Worm (Caenorhabditis elegans) whole organism, young adult: ENCODE results near the gene T19A5.3.

Experiments
- B0019.2 ChIP-seq: fragments of 200-800 bp; sonication (Bioruptor generic); conservative IDR thresholded peaks from 2 replicates; pipeline ENCODE4 v1.3.6; 2022; ENCODE audit warnings: missing genetic modification reagents, missing genetic modification characterization, missing compliant biosample characterization
- B0336.3 ChIP-seq: fragments of 200-800 bp; sonication (Bioruptor generic); IDR thresholded peaks from 2 replicates; pipeline ENCODE4 v1.3.6; 2022; ENCODE audit warnings: missing genetic modification characterization, missing compliant biosample characterization
- C06A6.2 ChIP-seq: fragments of 200-800 bp; sonication (Bioruptor generic); conservative IDR thresholded peaks from 2 replicates; pipeline ENCODE4 v1.3.6; 2022; ENCODE audit warnings: missing genetic modification characterization, missing compliant biosample characterization
- D2030.7 ChIP-seq: fragments of 200-800 bp; sonication (Bioruptor generic); IDR thresholded peaks from 2 replicates; pipeline ENCODE4 v1.3.6; 2022; ENCODE audit warnings: missing genetic modification reagents, missing genetic modification characterization, missing compliant biosample characterization
- F23B12.7 ChIP-seq: sonication (generic microtip); optimal IDR thresholded peaks from 2 replicates; lab custom pipeline; 2017; ENCODE audit warnings: missing genetic modification characterization, mild to moderate bottlenecking, missing compliant biosample characterization, antibody characterized with exemption, moderate library complexity; ENCODE audit not compliant: insufficient read depth
- F37B4.10 ChIP-seq: fragments of 200-800 bp; sonication (Bioruptor generic); IDR thresholded peaks from 2 replicates; pipeline ENCODE4 v1.3.6; 2022; ENCODE audit warnings: missing genetic modification characterization, missing compliant biosample characterization
- F39B2.1 ChIP-seq: fragments of 200-800 bp; sonication (Bioruptor generic); IDR thresholded peaks from 2 replicates; pipeline ENCODE4 v1.3.6; 2022; ENCODE audit warnings: missing genetic modification reagents, missing genetic modification characterization, missing compliant biosample characterization
- F49E8.2 ChIP-seq: sonication (generic microtip); optimal IDR thresholded peaks from 3 replicates; lab custom pipeline; 2017; ENCODE audit warnings: missing genetic modification characterization, mild to moderate bottlenecking, missing compliant biosample characterization, antibody characterized with exemption, moderate library complexity; ENCODE audit not compliant: insufficient read depth
- F55B11.4 ChIP-seq: sonication (generic microtip); optimal IDR thresholded peaks from 2 replicates; lab custom pipeline; 2016; ENCODE audit warnings: missing compliant biosample characterization, missing genetic modification characterization, borderline replicate concordance; ENCODE audit not compliant: insufficient read depth
- F57A8.1 ChIP-seq: fragments of 200-800 bp; sonication (Bioruptor generic); optimal IDR thresholded peaks from 2 replicates; lab custom pipeline; 2018; ENCODE audit warnings: mild to moderate bottlenecking, missing genetic modification characterization, moderate library complexity, missing compliant biosample characterization
- K11D2.4 ChIP-seq: fragments of 200-800 bp; sonication (Bioruptor generic); IDR thresholded peaks from 2 replicates; pipeline ENCODE4 v1.3.6; 2022; ENCODE audit warnings: missing genetic modification reagents, missing genetic modification characterization, missing compliant biosample characterization
- K12H6.12 ChIP-seq: fragments of 200-800 bp; sonication (Bioruptor generic); optimal IDR thresholded peaks from 2 replicates; lab custom pipeline; 2018; ENCODE audit warnings: mild to moderate bottlenecking, missing genetic modification characterization, missing compliant biosample characterization
- T07F8.4 ChIP-seq: sonication (generic microtip); optimal IDR thresholded peaks from 2 replicates; lab custom pipeline; 2016; ENCODE audit warnings: mild to moderate bottlenecking, missing genetic modification characterization, moderate library complexity, missing compliant biosample characterization
- Y67H2A.10 ChIP-seq: fragments of 200-800 bp; sonication (Bioruptor generic); conservative IDR thresholded peaks from 2 replicates; pipeline ENCODE4 v1.3.6; 2022; ENCODE audit warnings: missing genetic modification reagents, missing genetic modification characterization, missing compliant biosample characterization
- ZK185.1 ChIP-seq: sonication (generic microtip); optimal IDR thresholded peaks from 2 replicates; lab custom pipeline; 2016; ENCODE audit warnings: mild to moderate bottlenecking, missing genetic modification characterization, missing compliant biosample characterization; ENCODE audit not compliant: poor library complexity, severe bottlenecking
- ama-1 ChIP-seq, 3 experiments: fragments of 150-350 bp in 1 of 3; sonication (generic microtip) in 2 of 3; optimal IDR thresholded peaks; 2 replicates each; lab custom pipeline; 2014 to 2018; ENCODE audit warnings: missing biosample characterization in 2 of 3, missing genetic modification characterization in 2 of 3, missing genetic modification reagents in 2 of 3
- atf-7 ChIP-seq: sonication (generic microtip); optimal IDR thresholded peaks from 2 replicates; lab custom pipeline; 2017; ENCODE audit warnings: mild to moderate bottlenecking, missing genetic modification characterization, missing compliant biosample characterization
- bed-1 ChIP-seq: fragments of 200-800 bp; sonication (Bioruptor generic); IDR thresholded peaks from 2 replicates; pipeline ENCODE4 v1.3.6; 2022; ENCODE audit warnings: missing genetic modification reagents, missing genetic modification characterization, missing compliant biosample characterization
- ccch-3 ChIP-seq: fragments of 200-800 bp; sonication (Bioruptor generic); optimal IDR thresholded peaks from 2 replicates; lab custom pipeline; 2018; ENCODE audit warnings: mild to moderate bottlenecking, missing genetic modification characterization, missing compliant biosample characterization
- cebp-2 ChIP-seq: fragments of 200-800 bp; sonication (Bioruptor generic); IDR thresholded peaks from 2 replicates; pipeline ENCODE4 v1.3.6; 2022; ENCODE audit warnings: missing genetic modification characterization, missing compliant biosample characterization
- ceh-40 ChIP-seq: fragments of 200-800 bp; sonication (Bioruptor generic); IDR thresholded peaks from 2 replicates; pipeline ENCODE4 v1.3.6; 2022; ENCODE audit warnings: missing genetic modification characterization, missing compliant biosample characterization
- ceh-58 ChIP-seq: fragments of 200-800 bp; sonication (Bioruptor generic); IDR thresholded peaks from 2 replicates; pipeline ENCODE4 v1.3.6; 2022; ENCODE audit warnings: missing genetic modification characterization, missing compliant biosample characterization
- die-1 ChIP-seq: sonication (generic microtip); optimal IDR thresholded peaks from 2 replicates; lab custom pipeline; 2016; ENCODE audit warnings: missing genotype, mild to moderate bottlenecking, missing genetic modification characterization, missing compliant biosample characterization
- dpl-1 ChIP-seq: fragments of 150-350 bp; optimal IDR thresholded peaks from 2 replicates; lab custom pipeline; 2014; ENCODE audit warnings: missing biosample characterization, missing genetic modification reagents, missing genetic modification characterization
- efl-1 ChIP-seq: fragments of 150-350 bp; optimal IDR thresholded peaks from 2 replicates; lab custom pipeline; 2014; ENCODE audit warnings: missing biosample characterization, missing genetic modification reagents, missing genetic modification characterization
- egl-44 ChIP-seq: fragments of 200-800 bp; sonication (Bioruptor generic); IDR thresholded peaks from 2 replicates; pipeline ENCODE4 v1.3.6; 2022; ENCODE audit warnings: missing genetic modification reagents, missing genetic modification characterization, missing compliant biosample characterization
- gei-17 ChIP-seq: fragments of 200-800 bp; sonication (Bioruptor generic); optimal IDR thresholded peaks from 2 replicates; lab custom pipeline; 2018; ENCODE audit warnings: mild to moderate bottlenecking, missing genetic modification characterization, missing compliant biosample characterization
- hlh-26 ChIP-seq: fragments of 200-800 bp; sonication (Bioruptor generic); conservative IDR thresholded peaks from 2 replicates; pipeline ENCODE4 v1.3.6; 2022; ENCODE audit warnings: missing genetic modification reagents, missing genetic modification characterization, missing compliant biosample characterization
- hrde-1 ChIP-seq: sonication (generic microtip); optimal IDR thresholded peaks from 2 replicates; lab custom pipeline; 2016; ENCODE audit warnings: missing genetic modification characterization, mild to moderate bottlenecking, missing compliant biosample characterization, moderate library complexity, missing genotype, missing genetic modification reagents, borderline replicate concordance
- lag-1 ChIP-seq: fragments of 200-800 bp; sonication (Bioruptor generic); IDR thresholded peaks from 2 replicates; pipeline ENCODE4 v1.3.6; 2022; ENCODE audit warnings: missing genetic modification reagents, missing genetic modification characterization, missing compliant biosample characterization
- let-526 ChIP-seq: fragments of 200-800 bp; sonication (Bioruptor generic); IDR thresholded peaks from 2 replicates; pipeline ENCODE4 v1.3.6; 2022; ENCODE audit warnings: missing genetic modification reagents, missing genetic modification characterization, missing compliant biosample characterization
- let-607 ChIP-seq, 2 experiments: fragments of 200-800 bp in 1 of 2; sonication (Bioruptor generic) in 1 of 2; sonication (generic microtip) in 1 of 2; optimal IDR thresholded peaks; 2 replicates each; lab custom pipeline; 2016 to 2018; ENCODE audit warnings: mild to moderate bottlenecking in 2 of 2, missing compliant biosample characterization in 2 of 2, missing genetic modification characterization in 2 of 2, moderate library complexity in 2 of 2, missing genotype in 1 of 2
- lin-35 ChIP-seq, 3 experiments: fragments of 150-350 bp in 2 of 3; sonication (generic microtip) in 1 of 3; optimal IDR thresholded peaks; 2 replicates each; lab custom pipeline; 2014 to 2018; ENCODE audit warnings: missing biosample characterization in 3 of 3, missing genetic modification characterization in 3 of 3, missing genetic modification reagents in 3 of 3
- madf-8 ChIP-seq: fragments of 200-800 bp; sonication (Bioruptor generic); conservative IDR thresholded peaks from 2 replicates; pipeline ENCODE4 v1.3.6; 2022; ENCODE audit warnings: missing genetic modification reagents, missing genetic modification characterization, missing compliant biosample characterization
- nfya-1 ChIP-seq: sonication (generic microtip); optimal IDR thresholded peaks from 2 replicates; lab custom pipeline; 2017; ENCODE audit warnings: antibody characterized with exemption, missing compliant biosample characterization, missing genetic modification characterization, borderline replicate concordance; ENCODE audit not compliant: insufficient read depth
- nfya-2 ChIP-seq: fragments of 200-800 bp; sonication (Bioruptor generic); IDR thresholded peaks from 2 replicates; pipeline ENCODE4 v1.3.6; 2022; ENCODE audit warnings: missing genetic modification reagents, missing genetic modification characterization, missing compliant biosample characterization
- nfyb-1 ChIP-seq: fragments of 200-800 bp; sonication (Bioruptor generic); IDR thresholded peaks from 2 replicates; pipeline ENCODE4 v1.3.6; 2022; ENCODE audit warnings: missing genetic modification reagents, missing genetic modification characterization, missing compliant biosample characterization
- nhr-80 ChIP-seq: sonication (generic microtip); optimal IDR thresholded peaks from 2 replicates; lab custom pipeline; 2016; ENCODE audit warnings: missing genetic modification characterization, missing compliant biosample characterization
- nhr-90 ChIP-seq: sonication (generic microtip); optimal IDR thresholded peaks from 2 replicates; lab custom pipeline; 2016; ENCODE audit warnings: missing genotype, mild to moderate bottlenecking, missing genetic modification characterization, missing compliant biosample characterization
- pbrm-1 ChIP-seq: fragments of 200-800 bp; sonication (Bioruptor generic); IDR thresholded peaks from 2 replicates; pipeline ENCODE4 v1.3.6; 2022; ENCODE audit warnings: missing genetic modification reagents, missing genetic modification characterization, missing compliant biosample characterization
- rcor-1 ChIP-seq: fragments of 200-800 bp; sonication (Bioruptor generic); IDR thresholded peaks from 2 replicates; pipeline ENCODE4 v1.3.6; 2022; ENCODE audit warnings: missing genetic modification reagents, missing genetic modification characterization, missing compliant biosample characterization
- repo-1 ChIP-seq: sonication (generic microtip); optimal IDR thresholded peaks from 2 replicates; lab custom pipeline; 2017; ENCODE audit warnings: mild to moderate bottlenecking, missing genetic modification characterization, missing compliant biosample characterization
- snpc-1.3 ChIP-seq: sonication (generic microtip); optimal IDR thresholded peaks from 2 replicates; lab custom pipeline; 2017; ENCODE audit warnings: missing genetic modification characterization, mild to moderate bottlenecking, missing compliant biosample characterization, antibody characterized with exemption, moderate library complexity, missing genotype, missing genetic modification reagents; ENCODE audit not compliant: insufficient read depth
- snpc-4 ChIP-seq, 5 experiments: fragments of 150-350 bp in 1 of 5; sonication (generic microtip) in 4 of 5; optimal IDR thresholded peaks; 2 replicates each; lab custom pipeline; 2014 to 2018; ENCODE audit warnings: missing genetic modification characterization in 5 of 5, missing biosample characterization in 3 of 5, antibody characterized with exemption in 2 of 5, mild to moderate bottlenecking in 2 of 5, missing compliant biosample characterization in 2 of 5, missing genotype in 2 of 5, moderate library complexity in 2 of 5, missing genetic modification reagents in 1 of 5
- somi-1 ChIP-seq: fragments of 200-800 bp; sonication (Bioruptor generic); optimal IDR thresholded peaks from 2 replicates; lab custom pipeline; 2018; ENCODE audit warnings: mild to moderate bottlenecking, missing genetic modification characterization, missing compliant biosample characterization
- unc-62 ChIP-seq: fragments of 150-350 bp; optimal IDR thresholded peaks from 2 replicates; lab custom pipeline; 2014; ENCODE audit warnings: missing biosample characterization, missing genetic modification reagents, missing genetic modification characterization
- ztf-26 ChIP-seq: sonication (generic microtip); optimal IDR thresholded peaks from 2 replicates; lab custom pipeline; 2017; ENCODE audit warnings: missing genetic modification characterization, missing compliant biosample characterization

Gene T19A5.3

ce11 chrV:8936184-8936589 is 7.7 kb downstream of the T19A5.3 start, which contains the start of gene unc-23 (continued):
- TF ChIP-seq rcor-1: peak; percentile 62
- peak; percentile 79 for TF ChIP-seq somi-1 (GFP tag; lab: Kevin White, UChicago)
- TF ChIP-seq F23B12.7 (tag; lab: Kevin White, UChicago): no peak
- TF ChIP-seq B0019.2: no peak
- TF ChIP-seq hlh-26 (GFP tag; lab: Robert Waterston, UW): no peak
- TF ChIP-seq die-1: peak; percentile 10
- peak; percentile 74 for TF ChIP-seq nhr-90 (tag; lab: Kevin White, UChicago)
- no peak for TF ChIP-seq nfya-1 (tag; lab: Kevin White, UChicago)
- TF ChIP-seq T07F8.4: no peak
- peak; percentile 2 for TF ChIP-seq snpc-1.3 (tag; lab: Kevin White, UChicago)
- peak; percentile 40 to 75 for TF ChIP-seq let-607 (tag; optimal IDR thresholded peaks at IDR 0.05; lab: Kevin White, UChicago)
- TF ChIP-seq nfyb-1: peak; percentile 90
- no peak for TF ChIP-seq lag-1 (GFP tag; lab: Robert Waterston, UW)
- TF ChIP-seq ama-1 (optimal IDR thresholded peaks at IDR 0.05; lab: Kevin White, UChicago): peak; percentile 54
- no peak for TF ChIP-seq ama-1 (GFP tag; optimal IDR thresholded peaks at IDR 0.05; lab: Kevin White, UChicago)
- no peak for TF ChIP-seq ceh-40 (GFP tag; lab: Robert Waterston, UW)
- no peak for TF ChIP-seq dpl-1 (GFP tag; lab: Kevin White, UChicago)
- peak; percentile 86 for TF ChIP-seq K11D2.4 (GFP tag; lab: Robert Waterston, UW)
- no peak for TF ChIP-seq snpc-4 (GFP tag; optimal IDR thresholded peaks at IDR 0.05; lab: Kevin White, UChicago)
- peak in 3 of 4 experiments; percentile 36 to 40 (median 39) for TF ChIP-seq snpc-4 (tag; optimal IDR thresholded peaks at IDR 0.05; lab: Kevin White, UChicago)
- peak; percentile 76 for TF ChIP-seq nhr-80 (tag; lab: Kevin White, UChicago)
- no peak for TF ChIP-seq F49E8.2 (tag; lab: Kevin White, UChicago)
- no peak for TF ChIP-seq F39B2.1
- peak; percentile 90 for TF ChIP-seq ztf-26 (tag; lab: Kevin White, UChicago)
- TF ChIP-seq atf-7: peak; percentile 87
- TF ChIP-seq ZK185.1: peak; percentile 71
- no peak for TF ChIP-seq bed-1 (GFP tag; lab: Robert Waterston, UW)
- TF ChIP-seq unc-62 (GFP tag; lab: Kevin White, UChicago): peak; percentile 87
- TF ChIP-seq F37B4.10 (GFP tag; lab: Robert Waterston, UW): no peak
- peak; percentile 48 for TF ChIP-seq egl-44 (GFP tag; lab: Robert Waterston, UW)
- TF ChIP-seq efl-1: no peak
- TF ChIP-seq hrde-1 (tag; lab: Kevin White, UChicago): no peak
- TF ChIP-seq madf-8 (GFP tag; lab: Robert Waterston, UW): no peak
- TF ChIP-seq gei-17 (GFP tag; lab: Kevin White, UChicago): peak; percentile 81
- TF ChIP-seq let-526: no peak
- TF ChIP-seq F55B11.4 (tag; lab: Kevin White, UChicago): no peak
- TF ChIP-seq F57A8.1 (GFP tag; lab: Kevin White, UChicago): no peak
- peak; percentile 75 for TF ChIP-seq pbrm-1 (GFP tag; lab: Robert Waterston, UW)
- TF ChIP-seq D2030.7 (GFP tag; lab: Robert Waterston, UW): no peak
- TF ChIP-seq B0336.3 (GFP tag; lab: Robert Waterston, UW): peak; percentile 73; the same call in 1 of the 2 replicates
- peak; percentile 24 for TF ChIP-seq repo-1 (tag; lab: Kevin White, UChicago)
- no peak for TF ChIP-seq nfya-2 (GFP tag; lab: Robert Waterston, UW)
- peak; percentile 56 for TF ChIP-seq K12H6.12
- peak in 1 of 3 experiments; percentile 29 for TF ChIP-seq lin-35 (GFP tag; optimal IDR thresholded peaks at IDR 0.05; lab: Kevin White, UChicago)
- peak; percentile 66 for TF ChIP-seq C06A6.2 (GFP tag; lab: Robert Waterston, UW)
- no peak for TF ChIP-seq cebp-2 (GFP tag; lab: Robert Waterston, UW)
- no peak for TF ChIP-seq ceh-58 (GFP tag; lab: Robert Waterston, UW)
- no peak for TF ChIP-seq ccch-3 (GFP tag; lab: Kevin White, UChicago)
- TF ChIP-seq Y67H2A.10: 0 out of 2 replicates have a peak, but pooled peaks have one; percentile 59
